Worm (Caenorhabditis elegans) whole organism, young adult: Measurements from ENCODE around the gene ttr-8.

Experiments used
- F10E7.11 ChIP-seq: sonication (generic microtip); optimal IDR thresholded peaks from 2 replicates; lab custom pipeline; 2017; ENCODE audit warnings: mild to moderate bottlenecking, missing genetic modification characterization, moderate library complexity, missing compliant biosample characterization
- F33H1.4 ChIP-seq: fragments of 200-800 bp; sonication (Bioruptor generic); IDR thresholded peaks from 2 replicates; pipeline ENCODE4 v1.3.6; 2022; ENCODE audit warnings: missing genetic modification reagents, missing genetic modification characterization, missing compliant biosample characterization
- F49E8.2 ChIP-seq: sonication (generic microtip); optimal IDR thresholded peaks from 3 replicates; lab custom pipeline; 2017; ENCODE audit warnings: missing genetic modification characterization, mild to moderate bottlenecking, missing compliant biosample characterization, antibody characterized with exemption, moderate library complexity; ENCODE audit not compliant: insufficient read depth
- K11D2.4 ChIP-seq: fragments of 200-800 bp; sonication (Bioruptor generic); IDR thresholded peaks from 2 replicates; pipeline ENCODE4 v1.3.6; 2022; ENCODE audit warnings: missing genetic modification reagents, missing genetic modification characterization, missing compliant biosample characterization
- T07F8.4 ChIP-seq: sonication (generic microtip); optimal IDR thresholded peaks from 2 replicates; lab custom pipeline; 2016; ENCODE audit warnings: mild to moderate bottlenecking, missing genetic modification characterization, moderate library complexity, missing compliant biosample characterization
- ama-1 ChIP-seq, 3 experiments: fragments of 150-350 bp in 1 of 3; sonication (generic microtip) in 2 of 3; optimal IDR thresholded peaks; 2 replicates each; lab custom pipeline; 2014 to 2018; ENCODE audit warnings: missing biosample characterization in 2 of 3, missing genetic modification characterization in 2 of 3, missing genetic modification reagents in 2 of 3
- ceh-58 ChIP-seq: fragments of 200-800 bp; sonication (Bioruptor generic); IDR thresholded peaks from 2 replicates; pipeline ENCODE4 v1.3.6; 2022; ENCODE audit warnings: missing genetic modification characterization, missing compliant biosample characterization
- dpl-1 ChIP-seq: fragments of 150-350 bp; optimal IDR thresholded peaks from 2 replicates; lab custom pipeline; 2014; ENCODE audit warnings: missing biosample characterization, missing genetic modification reagents, missing genetic modification characterization
- ekl-4 ChIP-seq: fragments of 200-800 bp; sonication (Bioruptor generic); IDR thresholded peaks from 2 replicates; pipeline ENCODE4 v1.3.6; 2022; ENCODE audit warnings: missing genetic modification reagents, missing genetic modification characterization, missing compliant biosample characterization
- hmg-20 ChIP-seq: fragments of 200-800 bp; sonication (Bioruptor generic); IDR thresholded peaks from 2 replicates; pipeline ENCODE4 v1.3.6; 2022; ENCODE audit warnings: missing genetic modification reagents, missing genetic modification characterization, missing compliant biosample characterization
- nfyb-1 ChIP-seq: fragments of 200-800 bp; sonication (Bioruptor generic); IDR thresholded peaks from 2 replicates; pipeline ENCODE4 v1.3.6; 2022; ENCODE audit warnings: missing genetic modification reagents, missing genetic modification characterization, missing compliant biosample characterization
- nhr-90 ChIP-seq: sonication (generic microtip); optimal IDR thresholded peaks from 2 replicates; lab custom pipeline; 2016; ENCODE audit warnings: missing genotype, mild to moderate bottlenecking, missing genetic modification characterization, missing compliant biosample characterization
- ztf-6 ChIP-seq: fragments of 200-800 bp; sonication (Bioruptor generic); IDR thresholded peaks from 2 replicates; pipeline ENCODE4 v1.3.6; 2022; ENCODE audit warnings: missing genetic modification reagents, missing genetic modification characterization, missing compliant biosample characterization

ce11 chrIII:7554697-7555145, 10.4 kb downstream of the ttr-8 start:
- no peak for TF ChIP-seq F33H1.4 (GFP tag; lab: Robert Waterston, UW)
- TF ChIP-seq ekl-4 (GFP tag; lab: Robert Waterston, UW): no peak
- TF ChIP-seq F49E8.2 (tag; lab: Kevin White, UChicago): no peak
- TF ChIP-seq hmg-20: no peak
- no peak for TF ChIP-seq ama-1 (optimal IDR thresholded peaks at IDR 0.05; lab: Kevin White, UChicago)
- TF ChIP-seq ama-1 (GFP tag; optimal IDR thresholded peaks at IDR 0.05; lab: Kevin White, UChicago): no peak
- TF ChIP-seq ceh-58: no peak
- TF ChIP-seq ztf-6 (GFP tag; lab: Robert Waterston, UW): no peak
- TF ChIP-seq nfyb-1 (GFP tag; lab: Robert Waterston, UW): peak; percentile 84
- no peak for TF ChIP-seq F10E7.11 (tag; lab: Kevin White, UChicago)
- TF ChIP-seq K11D2.4 (GFP tag; lab: Robert Waterston, UW): no peak
- no peak for TF ChIP-seq dpl-1 (GFP tag; lab: Kevin White, UChicago)
- no peak for TF ChIP-seq T07F8.4 (tag; lab: Kevin White, UChicago)
- no peak for TF ChIP-seq nhr-90 (tag; lab: Kevin White, UChicago)
